Worm (Caenorhabditis elegans): ENCODE results near the gene sru-2.

sru-2 gene

DNA sequence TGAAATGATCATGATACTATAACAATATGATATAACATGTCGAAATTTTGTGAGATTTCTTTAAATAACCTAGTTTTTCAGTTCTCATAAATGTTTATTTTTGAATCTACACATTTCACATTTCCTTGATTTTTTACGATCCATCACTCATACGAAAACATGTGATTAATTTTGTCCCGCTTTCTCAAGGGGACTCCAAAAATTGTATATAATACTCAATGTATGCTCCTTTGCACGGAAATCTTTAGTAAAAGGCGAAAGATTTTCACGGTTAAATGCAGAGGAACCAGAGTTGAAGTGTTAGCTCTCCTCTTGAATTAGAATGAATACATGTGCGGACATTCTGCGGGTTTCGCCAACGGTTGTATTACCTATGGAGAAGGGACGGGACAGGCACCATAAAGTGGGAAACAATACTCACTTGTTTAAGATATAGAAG lies 21.7 kb upstream of the sru-2 start (continued):
- TF ChIP-seq D2030.7 (GFP tag; IDR thresholded peaks at IDR 0.05): peak; percentile 82
- TF ChIP-seq ztf-6 (GFP tag; IDR thresholded peaks at IDR 0.05): no peak
- TF ChIP-seq C17E4.6 (GFP tag; IDR thresholded peaks at IDR 0.05): no peak
- TF ChIP-seq ZK185.1 (tag; optimal IDR thresholded peaks at IDR 0.05; ENCODE audit: poor library complexity, severe bottlenecking): no peak
- TF ChIP-seq somi-1 (GFP tag; optimal IDR thresholded peaks at IDR 0.05): no peak
- no peak for TF ChIP-seq madf-6 (GFP tag; IDR thresholded peaks at IDR 0.05)
- TF ChIP-seq rpc-1 (optimal IDR thresholded peaks at IDR 0.05): no peak
- TF ChIP-seq rpc-1 (tag; optimal IDR thresholded peaks at IDR 0.05): peak; percentile 9
- no peak for TF ChIP-seq tbp1 (GFP tag; optimal IDR thresholded peaks at IDR 0.05)
- TF ChIP-seq bed-1 (GFP tag; IDR thresholded peaks at IDR 0.05): no peak
- TF ChIP-seq sdz-38 (tag; optimal IDR thresholded peaks at IDR 0.05): no peak
- no peak for TF ChIP-seq B0261.1 (tag; optimal IDR thresholded peaks at IDR 0.05)
- TF ChIP-seq gei-17 (GFP tag; optimal IDR thresholded peaks at IDR 0.05): no peak
- TF ChIP-seq ccch-3 (GFP tag; optimal IDR thresholded peaks at IDR 0.05): no peak
- no peak for TF ChIP-seq mel-28 (tag; optimal IDR thresholded peaks at IDR 0.05; ENCODE audit: borderline replicate concordance)
- TF ChIP-seq cebp-1 (GFP tag; IDR thresholded peaks at IDR 0.05): no peak
- no peak for TF ChIP-seq cebp-1 (tag; optimal IDR thresholded peaks at IDR 0.05)
- TF ChIP-seq hlh-26 (GFP tag; conservative IDR thresholded peaks at IDR 0.05): no peak
- no peak for TF ChIP-seq nhr-120 (GFP tag; IDR thresholded peaks at IDR 0.05)
- TF ChIP-seq nfya-2 (GFP tag; IDR thresholded peaks at IDR 0.05): no peak
- no peak for TF ChIP-seq sptf-2 (GFP tag; optimal IDR thresholded peaks at IDR 0.05)
- no peak for TF ChIP-seq ets-4 (GFP tag; optimal IDR thresholded peaks at IDR 0.05)
- no peak for TF ChIP-seq mes-4 (tag; optimal IDR thresholded peaks at IDR 0.05)
- no peak for TF ChIP-seq Y95B8A.8 (GFP tag; IDR thresholded peaks at IDR 0.05)
- TF ChIP-seq Y56A3A.18 (GFP tag; IDR thresholded peaks at IDR 0.05): no peak
- no peak for TF ChIP-seq F37B4.10 (GFP tag; IDR thresholded peaks at IDR 0.05)
- TF ChIP-seq ztf-25 (GFP tag; IDR thresholded peaks at IDR 0.05): no peak
- TF ChIP-seq unc-130 (GFP tag; optimal IDR thresholded peaks at IDR 0.05): no peak
- TF ChIP-seq sea-2 (GFP tag; IDR thresholded peaks at IDR 0.05): no peak
- no peak for TF ChIP-seq ztf-22 (GFP tag; optimal IDR thresholded peaks at IDR 0.05)

DNA sequence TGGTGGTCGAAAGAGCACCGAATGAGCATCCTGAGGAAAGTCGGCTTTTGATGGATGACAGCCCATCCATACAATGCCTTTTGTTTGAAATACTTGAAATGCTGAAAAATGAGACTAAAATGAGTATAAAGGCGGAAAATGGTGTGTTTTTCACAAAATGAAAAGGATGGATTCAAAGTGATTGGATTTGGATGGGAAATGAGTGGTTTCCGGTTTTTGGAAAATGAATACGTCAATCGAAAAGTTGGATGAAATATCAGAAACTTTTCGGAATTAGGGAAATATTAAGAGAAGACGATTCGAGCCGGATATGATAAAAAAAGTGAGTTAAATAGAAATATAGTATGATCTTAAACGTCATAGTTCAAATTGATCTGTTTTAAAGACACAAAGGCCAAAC lies 18.7 kb upstream of the sru-2 start, which contains the start of gene F38E11.6:
F38E11.6 (minus strand) TSS at position 101 of the 400 bp plus-strand sequence.
- TF ChIP-seq nhr-120 (GFP tag; IDR thresholded peaks at IDR 0.05) (no peak), F39B2.1 (GFP tag; IDR thresholded peaks at IDR 0.05) (no peak), mxl-1 (tag; optimal IDR thresholded peaks at IDR 0.05) (no peak), let-526 (GFP tag; IDR thresholded peaks at IDR 0.05) (no peak), unc-62 (GFP tag; optimal IDR thresholded peaks at IDR 0.05) (no peak), hlh-26 (GFP tag; conservative IDR thresholded peaks at IDR 0.05) (no peak), ztf-25 (GFP tag; IDR thresholded peaks at IDR 0.05) (no peak), unc-130 (GFP tag; optimal IDR thresholded peaks at IDR 0.05) (no peak), him-1 (tag; optimal IDR thresholded peaks at IDR 0.05) (no peak), dox-1 (GFP tag; IDR thresholded peaks at IDR 0.05) (no peak), gei-17 (GFP tag; optimal IDR thresholded peaks at IDR 0.05) (no peak), bed-2 (GFP tag; IDR thresholded peaks at IDR 0.05) (no peak), snpc-4 (GFP tag; optimal IDR thresholded peaks at IDR 0.05) (no peak), snpc-4 (tag; optimal IDR thresholded peaks at IDR 0.05) (no peak), K12H6.12 (tag; optimal IDR thresholded peaks at IDR 0.05) (no peak), B0261.1 (tag; optimal IDR thresholded peaks at IDR 0.05) (no peak), ztf-6 (GFP tag; IDR thresholded peaks at IDR 0.05) (no peak), tbp1 (GFP tag; optimal IDR thresholded peaks at IDR 0.05) (no peak), ceh-40 (GFP tag; IDR thresholded peaks at IDR 0.05) (no peak), sdz-38 (tag; optimal IDR thresholded peaks at IDR 0.05) (no peak), nhr-90 (tag; optimal IDR thresholded peaks at IDR 0.05) (no peak)

Measured in whole organism, young adult.